Worm (Caenorhabditis elegans): ENCODE data around the gene srh-44.

srh-44 gene

DNA sequence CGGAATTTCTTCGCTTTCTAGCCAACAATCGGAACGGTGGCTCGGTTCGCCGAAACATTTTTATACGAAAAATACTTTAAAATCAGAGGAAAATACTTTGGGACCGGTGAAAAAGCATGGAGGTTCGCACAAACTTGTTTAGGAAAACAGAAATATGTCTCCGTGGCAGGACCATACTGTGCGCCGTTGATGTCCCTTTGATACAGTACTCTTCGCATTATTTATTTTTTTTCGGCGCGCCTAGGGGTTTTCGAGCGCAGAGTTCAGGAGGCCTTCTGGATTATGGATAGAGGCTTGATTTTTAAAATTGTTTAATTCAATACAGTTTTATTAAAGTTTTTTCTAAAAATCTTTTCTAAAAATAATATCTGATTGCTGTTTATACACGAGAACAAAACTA lies 29.8 kb downstream of the srh-44 start, which contains the start of gene F54D5.9:
Gene F54D5.9 (minus strand): TSS at position 115 of the 400 bp plus-strand sequence.
- TF ChIP-seq D1046.2 (GFP tag; IDR thresholded peaks at IDR 0.05) (no peak), lin-1 (GFP tag; IDR thresholded peaks at IDR 0.05) (no peak), skn-1 (tag; optimal IDR thresholded peaks at IDR 0.05) (no peak), fos-1 (tag; optimal IDR thresholded peaks at IDR 0.05) (no peak), lin-38 (GFP tag; IDR thresholded peaks at IDR 0.05) (peak; percentile 14), hlh-11 (tag; optimal IDR thresholded peaks at IDR 0.05) (no peak)

DNA sequence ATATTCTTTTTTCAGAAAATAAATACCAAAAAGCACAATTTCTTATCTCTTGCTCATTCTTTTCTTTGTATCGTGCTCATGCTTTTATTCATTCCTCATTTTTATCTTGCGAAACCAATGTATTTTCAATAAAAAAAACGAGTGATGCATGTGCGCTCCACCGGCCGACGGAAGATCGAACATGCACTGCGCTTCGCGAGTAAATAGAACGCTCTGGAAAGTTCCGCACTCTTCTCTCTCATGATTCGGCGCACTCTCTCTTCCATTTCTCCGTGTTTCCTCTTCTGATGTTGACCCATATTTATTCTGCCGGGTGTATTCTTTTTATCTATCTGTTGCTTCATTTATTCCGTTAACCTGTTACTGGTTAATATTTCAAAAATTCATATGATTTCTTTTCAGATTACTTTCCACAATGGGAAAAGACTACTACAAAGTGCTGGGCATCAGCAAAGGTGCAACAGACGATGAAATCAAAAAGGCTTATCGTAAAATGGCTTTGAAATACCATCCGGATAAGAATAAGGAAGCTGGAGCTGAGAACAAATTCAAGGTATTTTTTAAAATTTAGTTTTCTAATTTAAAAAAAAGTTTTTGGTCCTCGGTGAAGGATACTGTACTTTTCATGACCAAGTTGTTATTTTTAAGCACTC lies 30.6 kb downstream of the srh-44 start, which contains the start of gene dnj-13:
Gene dnj-13 (plus strand): TSS at position 403 of the 653 bp plus-strand sequence.
- TF ChIP-seq fos-1 (tag; optimal IDR thresholded peaks at IDR 0.05) (no peak), nhr-28 (tag; optimal IDR thresholded peaks at IDR 0.05) (peak; percentile 85), ceh-44 (GFP tag; IDR thresholded peaks at IDR 0.05) (peak; percentile 92), attf-4 (tag; optimal IDR thresholded peaks at IDR 0.05) (no peak), lin-13 (GFP tag; optimal IDR thresholded peaks at IDR 0.05) (peak; percentile 91), hif-1 (tag; optimal IDR thresholded peaks at IDR 0.05) (peak; percentile 77 to 92), mep-1 (tag; optimal IDR thresholded peaks at IDR 0.05) (peak; percentile 96), zfp-3 (GFP tag; conservative IDR thresholded peaks at IDR 0.05) (peak; percentile 98), aha-1 (tag) (peak; percentile 88), lir-3 (tag; optimal IDR thresholded peaks at IDR 0.05) (peak; percentile 12), nhr-6 (tag; optimal IDR thresholded peaks at IDR 0.05) (peak; percentile 80), mes-2 (tag; optimal IDR thresholded peaks at IDR 0.05; ENCODE audit: poor library complexity, severe bottlenecking) (peak; percentile 94), ces-1 (GFP tag; optimal IDR thresholded peaks at IDR 0.05) (no peak), snpc-1.2 (GFP tag; IDR thresholded peaks at IDR 0.05) (peak; percentile 87), lim-7 (GFP tag; IDR thresholded peaks at IDR 0.05) (peak; percentile 66), ceh-62 (tag; optimal IDR thresholded peaks at IDR 0.05) (no peak), Y48G9A.11 (GFP tag; IDR thresholded peaks at IDR 0.05) (peak; percentile 86), php-3 (GFP tag; IDR thresholded peaks at IDR 0.05) (peak; percentile 96), zip-2 (tag; optimal IDR thresholded peaks at IDR 0.05) (peak; percentile 79), lsy-2 (tag; optimal IDR thresholded peaks at IDR 0.05) (peak; percentile 88 to 94), ctbp-1 (GFP tag; IDR thresholded peaks at IDR 0.05) (peak; percentile 95), ztf-7 (tag; optimal IDR thresholded peaks at IDR 0.05) (peak; percentile 39), lin-1 (GFP tag; IDR thresholded peaks at IDR 0.05) (peak; percentile 98), nhr-42 (GFP tag; IDR thresholded peaks at IDR 0.05) (peak; percentile 95), mxl-2 (GFP tag; conservative IDR thresholded peaks at IDR 0.05) (peak; percentile 55; the same call in 1 of the 2 replicates), pqm-1 (tag; optimal IDR thresholded peaks at IDR 0.05) (no peak), T20F7.1 (GFP tag; optimal IDR thresholded peaks at IDR 0.05) (peak; percentile 89), nhr-102 (tag; optimal IDR thresholded peaks at IDR 0.05) (peak; percentile 93), Y105C5A.15 (GFP tag; IDR thresholded peaks at IDR 0.05) (peak; percentile 65; the same call in 1 of the 2 replicates), unc-39 (tag; optimal IDR thresholded peaks at IDR 0.05) (no peak), ama-1 (optimal IDR thresholded peaks at IDR 0.05) (peak; percentile 71), rbr-2 (tag; optimal IDR thresholded peaks at IDR 0.05) (peak; percentile 96), madf-9 (GFP tag; conservative IDR thresholded peaks at IDR 0.05) (peak; percentile 94), jun-1 (tag; optimal IDR thresholded peaks at IDR 0.05) (peak; percentile 87), F37D6.2 (tag; optimal IDR thresholded peaks at IDR 0.05) (peak; percentile 91), dpl-1 (GFP tag; optimal IDR thresholded peaks at IDR 0.05) (peak; percentile 78), nhr-237 (tag; optimal IDR thresholded peaks at IDR 0.05) (no peak), gei-8 (GFP tag; optimal IDR thresholded peaks at IDR 0.05) (peak; percentile 94), Y5F2A.4 (GFP tag; optimal IDR thresholded peaks at IDR 0.05) (peak; percentile 89), mdl-1 (tag; optimal IDR thresholded peaks at IDR 0.05) (peak; percentile 75 to 76), aly-2 (tag; optimal IDR thresholded peaks at IDR 0.05) (no peak), arid-1 (GFP tag; conservative IDR thresholded peaks at IDR 0.05) (peak; percentile 97), dmd-6 (GFP tag; IDR thresholded peaks at IDR 0.05) (peak; percentile 95), nhr-111 (GFP tag; optimal IDR thresholded peaks at IDR 0.05) (peak; percentile 96), madf-5 (GFP tag; IDR thresholded peaks at IDR 0.05) (peak; percentile 87 to 91; a peak in 3 of 4 replicates)
